Worm (Caenorhabditis elegans): Measurements from ENCODE around the gene sek-1.

ce11 chrX:7791802-7792201 lies 24.7 kb upstream of the sek-1 start:
- TF ChIP-seq alr-1 (tag; optimal IDR thresholded peaks at IDR 0.05; ENCODE audit: borderline replicate concordance), result no peak
- TF ChIP-seq skn-1 (tag; optimal IDR thresholded peaks at IDR 0.05), result peak; percentile 25
- peak; percentile 68 for TF ChIP-seq jun-1 (tag; optimal IDR thresholded peaks at IDR 0.05)
- TF ChIP-seq F16B12.6 (tag; optimal IDR thresholded peaks at IDR 0.05), result no peak
- TF ChIP-seq grh-1 (GFP tag; IDR thresholded peaks at IDR 0.05), result no peak
- TF ChIP-seq snpc-4 (tag; optimal IDR thresholded peaks at IDR 0.05), result no peak
- TF ChIP-seq zag-1 (tag; optimal IDR thresholded peaks at IDR 0.05), result no peak
- no peak for TF ChIP-seq pqm-1 (tag; optimal IDR thresholded peaks at IDR 0.05)
- no peak for TF ChIP-seq ces-1 (GFP tag; optimal IDR thresholded peaks at IDR 0.05)
- no peak for TF ChIP-seq nhr-12 (tag; optimal IDR thresholded peaks at IDR 0.05)
- TF ChIP-seq fkh-10 (GFP tag; optimal IDR thresholded peaks at IDR 0.05), result no peak
- TF ChIP-seq egl-27 (tag; optimal IDR thresholded peaks at IDR 0.05), result no peak
